Worm (Caenorhabditis elegans): Measurements from ENCODE around the gene dnj-5.
"Not testable (repeated sequence)": the region's sequence is repeated elsewhere in the genome, so short reads cannot be mapped to it uniquely, and the experiment has no call there.

The dnj-5 gene

ce11 chrII:6858201-6858600, at the start of gene dnj-5:
Gene dnj-5, minus strand, starts transcription at chrII:6858301.
- TF ChIP-seq blmp-1 (tag; optimal IDR thresholded peaks at IDR 0.05) (peak; percentile 87), grh-1 (GFP tag; IDR thresholded peaks at IDR 0.05) (no peak), efl-1 (optimal IDR thresholded peaks at IDR 0.05) (no peak), efl-1 (GFP tag; optimal IDR thresholded peaks at IDR 0.05 in 1 of 2) (peak in 1 of 2 experiments; percentile 27)

ce11 chrII:6907657-6908056, 49.6 kb upstream of the dnj-5 start, which contains the start of gene B0252.3:
Gene B0252.3, minus strand, starts transcription at chrII:6907757.
- not testable (repeated sequence) for TF ChIP-seq snu-23 (GFP tag; optimal IDR thresholded peaks at IDR 0.05); nhr-20 (tag; optimal IDR thresholded peaks at IDR 0.05); mab-9 (GFP tag; IDR thresholded peaks at IDR 0.05)

ce11 chrII:6901795-6902194, 43.7 kb upstream of the dnj-5 start, which contains the start of gene psmd-9:
Gene psmd-9, plus strand, starts transcription at chrII:6902095.
- TF ChIP-seq fkh-8 (tag; optimal IDR thresholded peaks at IDR 0.05) (no peak), efl-1 (optimal IDR thresholded peaks at IDR 0.05) (no peak), efl-1 (GFP tag; optimal IDR thresholded peaks at IDR 0.05 in 1 of 2) (peak in 1 of 2 experiments; percentile 22)

- TF ChIP-seq skn-1 (tag; optimal IDR thresholded peaks at IDR 0.05) (no peak), dpl-1 (GFP tag; optimal IDR thresholded peaks at IDR 0.05) (no peak), ama-1 (optimal IDR thresholded peaks at IDR 0.05) (no peak), tbx-2 (tag; optimal IDR thresholded peaks at IDR 0.05) (no peak), nhr-71 (tag; optimal IDR thresholded peaks at IDR 0.05) (no peak), F16B12.6 (tag; optimal IDR thresholded peaks at IDR 0.05) (no peak), C16A3.4 (tag; optimal IDR thresholded peaks at IDR 0.05) (no peak), alr-1 (tag; optimal IDR thresholded peaks at IDR 0.05; ENCODE audit: borderline replicate concordance) (no peak), hlh-17 (GFP tag; optimal IDR thresholded peaks at IDR 0.05; ENCODE audit: borderline replicate concordance) (no peak), snu-23 (GFP tag; optimal IDR thresholded peaks at IDR 0.05) (no peak), ceh-63 (GFP tag; optimal IDR thresholded peaks at IDR 0.05) (no peak), C34B4.2 (tag; optimal IDR thresholded peaks at IDR 0.05) (no peak), tlp-1 (tag; optimal IDR thresholded peaks at IDR 0.05) (no peak)
These were observed 42.6 kb upstream of the dnj-5 start for ce11 chrII:6900708-6901107.

ce11 chrII:6898017-6898779, 40.1 kb upstream of the dnj-5 start, which contains the start of gene hrpl-1:
Gene hrpl-1, plus strand, starts transcription at chrII:6898729.
- TF ChIP-seq Y116A8C.19 (tag; optimal IDR thresholded peaks at IDR 0.05; ENCODE audit: borderline replicate concordance), result no peak
- TF ChIP-seq rnt-1 (tag; optimal IDR thresholded peaks at IDR 0.05), result peak; percentile 47
- no peak for TF ChIP-seq hpl-2 (GFP tag; optimal IDR thresholded peaks at IDR 0.05)
- peak in 1 of 2 experiments; percentile 47 for TF ChIP-seq lsy-2 (tag; optimal IDR thresholded peaks at IDR 0.05)
- TF ChIP-seq nhr-20 (tag; optimal IDR thresholded peaks at IDR 0.05), result peak; percentile 34
- no peak for TF ChIP-seq nhr-11 (tag; optimal IDR thresholded peaks at IDR 0.05)
- peak in 1 of 2 experiments; percentile 39 for TF ChIP-seq efl-1 (optimal IDR thresholded peaks at IDR 0.05)
- TF ChIP-seq efl-1 (GFP tag; optimal IDR thresholded peaks at IDR 0.05 in 1 of 2), result peak; percentile 56 to 67
- peak; percentile 26 for TF ChIP-seq nhr-85 (tag)
- TF ChIP-seq lin-35 (GFP tag; optimal IDR thresholded peaks at IDR 0.05), result peak in 1 of 2 experiments; percentile 74
- TF ChIP-seq nhr-90 (tag; optimal IDR thresholded peaks at IDR 0.05; ENCODE audit: poor library complexity), result peak; percentile 54
- TF ChIP-seq dsc-1 (tag; optimal IDR thresholded peaks at IDR 0.05), result peak; percentile 48
- TF ChIP-seq blmp-1 (tag; optimal IDR thresholded peaks at IDR 0.05), result peak; percentile 42
- TF ChIP-seq nhr-47 (tag; optimal IDR thresholded peaks at IDR 0.05), result peak; percentile 48
- TF ChIP-seq snu-23 (GFP tag; optimal IDR thresholded peaks at IDR 0.05), result peak; percentile 52
- TF ChIP-seq dpl-1 (GFP tag; optimal IDR thresholded peaks at IDR 0.05), result peak in 2 of 3 experiments; percentile 30 to 54
- TF ChIP-seq pag-3 (tag; optimal IDR thresholded peaks at IDR 0.05; ENCODE audit: borderline replicate concordance, insufficient read depth), result no peak
- peak; percentile 35 for TF ChIP-seq sox-4 (tag; optimal IDR thresholded peaks at IDR 0.05)
- TF ChIP-seq mab-9 (GFP tag; IDR thresholded peaks at IDR 0.05), result no peak
- peak; percentile 31 for TF ChIP-seq swsn-7 (tag; optimal IDR thresholded peaks at IDR 0.05)
- TF ChIP-seq nhr-71 (tag; optimal IDR thresholded peaks at IDR 0.05), result peak; percentile 58
- peak; percentile 30; the same call in 1 of the 2 replicates for TF ChIP-seq nhr-19 (GFP tag; conservative IDR thresholded peaks at IDR 0.05)
- TF ChIP-seq irx-1 (tag; optimal IDR thresholded peaks at IDR 0.05), result peak; percentile 27
- no peak for TF ChIP-seq ztf-11 (tag; optimal IDR thresholded peaks at IDR 0.05)
- peak in 1 of 2 experiments; percentile 26 for TF ChIP-seq mdl-1 (tag; optimal IDR thresholded peaks at IDR 0.05)
- peak; percentile 28 for TF ChIP-seq xbp-1 (tag; optimal IDR thresholded peaks at IDR 0.05)
